Fruit fly (Drosophila melanogaster): Measurements from ENCODE around the gene DCTN1-p150.

DNA sequence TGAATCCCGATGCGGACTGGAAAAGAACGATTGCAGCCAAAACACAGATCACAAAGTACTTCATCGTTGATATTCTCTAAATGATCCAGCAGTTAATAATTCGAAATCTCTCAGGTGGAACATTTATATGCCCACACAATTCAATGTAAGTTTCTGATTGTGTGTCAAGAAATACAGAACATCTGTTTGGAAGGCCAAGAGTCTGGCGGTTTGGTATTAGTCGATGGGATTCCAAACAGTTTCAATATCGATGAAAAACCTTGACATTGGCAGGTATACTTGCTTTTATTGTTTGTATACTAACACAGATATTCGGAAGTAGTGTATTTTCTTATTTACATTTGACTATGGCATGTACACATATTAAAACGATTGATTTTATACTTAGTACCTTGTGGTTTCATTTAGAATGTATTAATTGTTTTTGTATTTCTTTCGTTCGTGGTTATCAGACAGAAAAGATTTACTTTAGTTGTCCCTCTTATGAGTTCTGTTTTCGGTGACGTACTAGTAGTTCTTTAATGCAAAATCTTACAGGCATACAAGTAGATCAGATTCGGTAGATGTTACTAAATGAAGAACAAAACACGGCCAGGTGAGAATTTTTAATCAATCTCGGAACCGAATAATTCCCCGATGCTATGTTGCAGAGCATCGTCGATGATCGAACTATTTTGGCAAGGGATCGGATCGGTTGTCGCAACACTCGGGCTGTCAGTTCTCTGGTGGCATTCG, 44.4 kb downstream of the DCTN1-p150 start, which contains the start of the genes CG13738 and Hsc70-1:
- TF ChIP-seq psq (optimal IDR thresholded peaks at IDR 0.05): no peak
- TF ChIP-seq pan (optimal IDR thresholded peaks at IDR 0.05): no peak
- no peak for TF ChIP-seq Dll (optimal IDR thresholded peaks at IDR 0.05)
- TF ChIP-seq CG8478 (optimal IDR thresholded peaks at IDR 0.05): no peak
- TF ChIP-seq EcR (GFP tag; optimal IDR thresholded peaks at IDR 0.05): no peak
